Fruit fly (Drosophila melanogaster) whole organism, embryonic: Measurements from ENCODE around the gene Orct2.

Source experiments
- Atf3 ChIP-seq: fragments of 200-800 bp; sonication (Bioruptor generic); optimal IDR thresholded peaks from 3 replicates; lab custom pipeline; 2016; ENCODE audit warnings: missing biosample characterization, missing genetic modification characterization
- Awh ChIP-seq: fragments of 200-800 bp; sonication (Bioruptor generic); IDR thresholded peaks from 2 replicates; pipeline ENCODE4, ENCODE4 v1.3.6; 2022; ENCODE audit warnings: missing biosample characterization, missing genetic modification characterization
- CG11085 ChIP-seq: fragments of 200-800 bp; sonication (Bioruptor generic); IDR thresholded peaks from 2 replicates; pipeline ENCODE4 v1.3.6; 2022; ENCODE audit warnings: missing biosample characterization, missing genetic modification characterization
- CG11504 ChIP-seq: fragments of 200-800 bp; sonication (Bioruptor generic); optimal IDR thresholded peaks from 3 replicates; lab custom pipeline; 2019; ENCODE audit warnings: missing biosample characterization, mild to moderate bottlenecking, missing genetic modification characterization, moderate library complexity
- CG12104 ChIP-seq: fragments of 200-800 bp; sonication (Bioruptor generic); optimal IDR thresholded peaks from 3 replicates; lab custom pipeline; 2016; ENCODE audit warnings: missing biosample characterization, missing genetic modification characterization
- CG13624 ChIP-seq: fragments of 200-800 bp; sonication (Bioruptor generic); optimal IDR thresholded peaks from 2 replicates; lab custom pipeline; 2016; ENCODE audit warnings: missing biosample characterization, missing genetic modification characterization
- CG14667 ChIP-seq: fragments of 200-800 bp; sonication (Bioruptor generic); IDR thresholded peaks from 2 replicates; pipeline ENCODE4 v1.3.6; 2022; ENCODE audit warnings: missing biosample characterization, missing genetic modification characterization
- CG15269 ChIP-seq: fragments of 200-800 bp; sonication (Bioruptor generic); optimal IDR thresholded peaks from 2 replicates; lab custom pipeline; 2018; ENCODE audit warnings: missing biosample characterization, mild to moderate bottlenecking, missing genetic modification characterization, moderate library complexity
- CG1529 ChIP-seq: fragments of 200-800 bp; sonication (Bioruptor generic); optimal IDR thresholded peaks from 3 replicates; lab custom pipeline; 2018; ENCODE audit warnings: missing biosample characterization, missing genetic modification characterization
- CG15479 ChIP-seq: fragments of 200-800 bp; sonication (Bioruptor generic); optimal IDR thresholded peaks from 3 replicates; lab custom pipeline; 2019; ENCODE audit warnings: missing biosample characterization, mild to moderate bottlenecking, missing genetic modification characterization, moderate library complexity
- CG18764 ChIP-seq: fragments of 200-800 bp; sonication (Bioruptor generic); optimal IDR thresholded peaks from 3 replicates; lab custom pipeline; 2016; ENCODE audit warnings: missing biosample characterization, missing genetic modification characterization
- CG2120 ChIP-seq: fragments of 200-800 bp; sonication (Bioruptor generic); optimal IDR thresholded peaks from 3 replicates; lab custom pipeline; 2016; ENCODE audit warnings: missing biosample characterization, missing genetic modification characterization
- CG2129 ChIP-seq: fragments of 200-800 bp; sonication (Bioruptor generic); IDR thresholded peaks from 2 replicates; pipeline ENCODE4 v1.3.6; 2022; ENCODE audit warnings: missing biosample characterization, missing genetic modification characterization; ENCODE audit not compliant: partially characterized antibody
- CG2875 ChIP-seq: fragments of 200-800 bp; sonication (Bioruptor generic); optimal IDR thresholded peaks from 2 replicates; lab custom pipeline; 2017; ENCODE audit warnings: missing biosample characterization, mild to moderate bottlenecking, missing genetic modification characterization, missing genetic modification reagents
- CG31441 ChIP-seq: fragments of 200-800 bp; sonication (Bioruptor generic); IDR thresholded peaks from 2 replicates; pipeline ENCODE4 v1.3.6; 2022; ENCODE audit warnings: missing biosample characterization, missing genetic modification characterization
- CG34224 ChIP-seq: fragments of 200-800 bp; sonication (Bioruptor generic); IDR thresholded peaks from 3 replicates; pipeline ENCODE4 v1.3.6; 2022; ENCODE audit warnings: missing biosample characterization, missing genetic modification characterization; ENCODE audit not compliant: partially characterized antibody
- CG5180 ChIP-seq: fragments of 200-800 bp; sonication (Bioruptor generic); optimal IDR thresholded peaks from 3 replicates; lab custom pipeline; 2017; ENCODE audit warnings: missing biosample characterization, missing genetic modification characterization, mild to moderate bottlenecking, moderate library complexity, missing genetic modification reagents
- CG5245 ChIP-seq: fragments of 200-800 bp; sonication (Bioruptor generic); optimal IDR thresholded peaks from 3 replicates; lab custom pipeline; 2016; ENCODE audit warnings: missing biosample characterization, missing genetic modification characterization
- CG6272 ChIP-seq: fragments of 200-800 bp; sonication (Bioruptor generic); IDR thresholded peaks from 2 replicates; pipeline ENCODE4 v1.3.6; 2022; ENCODE audit warnings: missing biosample characterization, missing genetic modification characterization
- CG7987 ChIP-seq: fragments of 200-800 bp; sonication (Bioruptor generic); optimal IDR thresholded peaks from 2 replicates; lab custom pipeline; 2018; ENCODE audit warnings: missing biosample characterization, mild to moderate bottlenecking, missing genetic modification characterization, moderate library complexity
- CG8359 ChIP-seq: fragments of 200-800 bp; sonication (Bioruptor generic); optimal IDR thresholded peaks from 2 replicates; lab custom pipeline; 2017; ENCODE audit warnings: missing biosample characterization, mild to moderate bottlenecking, missing genetic modification characterization, borderline replicate concordance
- GATAe ChIP-seq: fragments of 200-800 bp; sonication (Bioruptor generic); conservative IDR thresholded peaks from 2 replicates; pipeline ENCODE4 v1.3.6; 2022; ENCODE audit warnings: missing biosample characterization, missing genetic modification characterization
- HHEX ChIP-seq: fragments of 200-800 bp; sonication (Bioruptor generic); optimal IDR thresholded peaks from 3 replicates; lab custom pipeline; 2017; ENCODE audit warnings: missing biosample characterization, mild to moderate bottlenecking, missing genetic modification characterization, missing genetic modification reagents
- Kr ChIP-seq: fragments of 200-800 bp; sonication (Bioruptor generic); optimal IDR thresholded peaks from 2 replicates; lab custom pipeline; 2017; ENCODE audit warnings: missing biosample characterization, mild to moderate bottlenecking, missing genetic modification characterization
- Med ChIP-seq: fragments of 200-800 bp; sonication (Bioruptor generic); peaks from one replicate; lab custom pipeline; 2016; ENCODE audit warnings: missing biosample characterization, missing genetic modification characterization, mild to moderate bottlenecking, inconsistent platforms, moderate library complexity
- Optix ChIP-seq: fragments of 200-800 bp; sonication (Bioruptor generic); IDR thresholded peaks from 3 replicates; pipeline ENCODE4 v1.3.6; 2022; ENCODE audit warnings: missing biosample characterization, missing genetic modification characterization
- Trl ChIP-seq, 3 experiments: fragments of >200 bp in 2 of 3; fragments of 200-800 bp in 1 of 3; sonication (Bioruptor generic) in 1 of 3; optimal IDR thresholded peaks; 2 replicates in 1 of 3; 3 replicates in 2 of 3; lab custom pipeline; 2016 to 2017; ENCODE audit warnings: missing biosample characterization in 1 of 3, missing genetic modification characterization in 1 of 3
- Usf ChIP-seq: fragments of 200-800 bp; sonication (Bioruptor generic); optimal IDR thresholded peaks from 2 replicates; lab custom pipeline; 2017; ENCODE audit warnings: missing genotype, missing biosample characterization, missing genetic modification characterization
- Xbp1 ChIP-seq: fragments of 200-800 bp; sonication (Bioruptor generic); optimal IDR thresholded peaks from 3 replicates; lab custom pipeline; 2016; ENCODE audit warnings: missing biosample characterization, mild to moderate bottlenecking, missing genetic modification characterization
- dmrt99B ChIP-seq: fragments of 200-800 bp; sonication (Bioruptor generic); optimal IDR thresholded peaks from 2 replicates; lab custom pipeline; 2018; ENCODE audit warnings: missing biosample characterization, mild to moderate bottlenecking, missing genetic modification characterization, moderate library complexity
- dysf ChIP-seq: fragments of 200-800 bp; sonication (Bioruptor generic); IDR thresholded peaks from 3 replicates; pipeline ENCODE4 v1.3.6; 2022; ENCODE audit warnings: missing biosample characterization, missing genetic modification characterization
- esg ChIP-seq: fragments of 200-800 bp; sonication (Bioruptor generic); conservative IDR thresholded peaks from 2 replicates; pipeline ENCODE4 v1.3.6; 2022; ENCODE audit warnings: missing biosample characterization, missing genetic modification characterization
- fru ChIP-seq: fragments of >200 bp; optimal IDR thresholded peaks from 2 replicates; lab custom pipeline; 2017
- ftz-f1 ChIP-seq: fragments of 200-800 bp; sonication (Bioruptor generic); optimal IDR thresholded peaks from 2 replicates; lab custom pipeline; 2016; ENCODE audit warnings: missing biosample characterization, missing genetic modification characterization
- gcm2 ChIP-seq: fragments of 200-800 bp; sonication (Bioruptor generic); optimal IDR thresholded peaks from 2 replicates; lab custom pipeline; 2016; ENCODE audit warnings: missing biosample characterization, missing genetic modification characterization
- grn ChIP-seq: fragments of 200-800 bp; sonication (Bioruptor generic); optimal IDR thresholded peaks from 3 replicates; lab custom pipeline; 2017; ENCODE audit warnings: missing biosample characterization, missing genetic modification characterization
- gsb ChIP-seq: fragments of 200-800 bp; sonication (Bioruptor generic); IDR thresholded peaks from 2 replicates; pipeline ENCODE4 v1.3.6; 2022; ENCODE audit warnings: missing biosample characterization, missing genetic modification characterization
- ind ChIP-seq: fragments of 200-800 bp; sonication (Bioruptor generic); optimal IDR thresholded peaks from 3 replicates; lab custom pipeline; 2016; ENCODE audit warnings: missing biosample characterization, missing genetic modification characterization
- jumu ChIP-seq: fragments of 200-800 bp; sonication (Bioruptor generic); optimal IDR thresholded peaks from 3 replicates; lab custom pipeline; 2016; ENCODE audit warnings: missing biosample characterization, missing genetic modification characterization
- odd ChIP-seq: fragments of 200-800 bp; sonication (Bioruptor generic); optimal IDR thresholded peaks from 2 replicates; lab custom pipeline; 2017; ENCODE audit warnings: missing biosample characterization, mild to moderate bottlenecking, missing genetic modification characterization
- otp ChIP-seq: fragments of 200-800 bp; sonication (Bioruptor generic); IDR thresholded peaks from 3 replicates; pipeline ENCODE4, ENCODE4 v1.3.6; 2022; ENCODE audit warnings: missing biosample characterization, missing genetic modification characterization
- pita ChIP-seq: fragments of 200-800 bp; sonication (Bioruptor generic); optimal IDR thresholded peaks from 2 replicates; lab custom pipeline; 2017; ENCODE audit warnings: missing biosample characterization, mild to moderate bottlenecking, missing genetic modification characterization
- pnt ChIP-seq: fragments of 200-800 bp; sonication (Bioruptor generic); optimal IDR thresholded peaks from 3 replicates; lab custom pipeline; 2016; ENCODE audit warnings: missing biosample characterization, missing genetic modification characterization
- repo ChIP-seq: fragments of 200-800 bp; sonication (Bioruptor generic); optimal IDR thresholded peaks from 2 replicates; lab custom pipeline; 2016; ENCODE audit warnings: missing biosample characterization, missing genetic modification characterization
- run ChIP-seq: fragments of 200-800 bp; sonication (Bioruptor generic); optimal IDR thresholded peaks from 3 replicates; lab custom pipeline; 2018; ENCODE audit warnings: missing biosample characterization, mild to moderate bottlenecking, missing genetic modification characterization
- stwl ChIP-seq: fragments of 200-800 bp; sonication (Bioruptor generic); optimal IDR thresholded peaks from 3 replicates; lab custom pipeline; 2018; ENCODE audit warnings: missing biosample characterization, mild to moderate bottlenecking, missing genetic modification characterization, moderate library complexity
- tna ChIP-seq: fragments of 200-800 bp; sonication (Bioruptor generic); IDR thresholded peaks from 2 replicates; pipeline ENCODE4 v1.3.6; 2022; ENCODE audit warnings: missing biosample characterization, missing genetic modification characterization; ENCODE audit not compliant: partially characterized antibody
- ttk ChIP-seq: fragments of 200-800 bp; sonication (Bioruptor generic); IDR thresholded peaks from 2 replicates; pipeline ENCODE4 v2.1.2; 2022; ENCODE audit warnings: missing biosample characterization, missing genetic modification characterization
- yki ChIP-seq: fragments of >200 bp; optimal IDR thresholded peaks from 3 replicates; lab custom pipeline; 2018
- zen ChIP-seq: fragments of 200-800 bp; sonication (Bioruptor generic); optimal IDR thresholded peaks from 3 replicates; lab custom pipeline; 2018; ENCODE audit warnings: missing biosample characterization, mild to moderate bottlenecking, missing genetic modification characterization, moderate library complexity

The Orct2 gene

dm6 chr3R:24289768-24290349 lies 17.0 kb downstream of the Orct2 start, which contains the start of the genes CG34290 and Uck (continued):
- TF ChIP-seq CG12104 (GFP tag; lab: Kevin White, UChicago) (peak; percentile 81), CG2129 (peak; percentile 35), HHEX (GFP tag; lab: Kevin White, UChicago) (peak; percentile 82), gsb (GFP tag; lab: Robert Waterston, UW) (peak; percentile 61), otp (GFP tag; lab: Robert Waterston, UW) (peak; percentile 89), CG7987 (GFP tag; lab: Kevin White, UChicago) (peak; percentile 96), CG13624 (GFP tag; lab: Kevin White, UChicago) (peak; percentile 86), Optix (GFP tag; lab: Robert Waterston, UW) (peak; percentile 53; the same call in 1 of the 3 replicates), ind (GFP tag; lab: Kevin White, UChicago) (peak; percentile 51), repo (GFP tag; lab: Kevin White, UChicago) (peak; percentile 60), CG15269 (tag; lab: Kevin White, UChicago) (peak; percentile 69), zen (peak; percentile 86), fru (lab: Kevin White, UChicago) (no peak), pnt (no peak), Usf (GFP tag; lab: Kevin White, UChicago) (peak; percentile 6), dysf (GFP tag; lab: Robert Waterston, UW) (peak; percentile 75; the same call in 2 of the 3 replicates), CG8359 (peak; percentile 63), Awh (GFP tag; lab: Robert Waterston, UW) (no peak), Xbp1 (GFP tag; lab: Kevin White, UChicago) (peak; percentile 76), CG15479 (no peak), Med (GFP tag; lab: Kevin White, UChicago) (peak; percentile 97), esg (no peak), CG2875 (GFP tag; lab: Kevin White, UChicago) (peak; percentile 57), jumu (GFP tag; lab: Kevin White, UChicago) (peak; percentile 13), CG5245 (GFP tag; lab: Kevin White, UChicago) (peak; percentile 48), CG31441 (GFP tag; lab: Robert Waterston, UW) (peak; percentile 79), ftz-f1 (peak; percentile 40), CG5180 (GFP tag; lab: Kevin White, UChicago) (peak; percentile 60), stwl (peak; percentile 91), CG6272 (GFP tag; lab: Robert Waterston, UW) (peak; percentile 15; the same call in 1 of the 2 replicates), run (tag; lab: Kevin White, UChicago) (no peak), grn (GFP tag; lab: Kevin White, UChicago) (peak; percentile 54), Kr (GFP tag; lab: Kevin White, UChicago) (no peak), Trl (optimal IDR thresholded peaks at IDR 0.05; lab: Kevin White, UChicago) (no peak), Trl (GFP tag; optimal IDR thresholded peaks at IDR 0.05; lab: Kevin White, UChicago) (peak; percentile 84), CG11085 (peak; percentile 59; the same call in 1 of the 2 replicates), CG2120 (GFP tag; lab: Kevin White, UChicago) (peak; percentile 61), CG34224 (GFP tag; lab: Robert Waterston, UW) (peak; percentile 82), yki (lab: Kevin White, UChicago) (no peak), ttk (peak; percentile 44), CG11504 (peak; percentile 71), GATAe (GFP tag; lab: Robert Waterston, UW) (no peak), odd (GFP tag; lab: Kevin White, UChicago) (peak; percentile 79), pita (GFP tag; lab: Kevin White, UChicago) (no peak), CG14667 (GFP tag; lab: Robert Waterston, UW) (no peak), CG1529 (GFP tag; lab: Kevin White, UChicago) (peak; percentile 52), Atf3 (GFP tag; lab: Kevin White, UChicago) (peak; percentile 25), gcm2 (GFP tag; lab: Kevin White, UChicago) (peak; percentile 9), CG18764 (peak; percentile 54), tna (GFP tag; lab: Robert Waterston, UW) (peak; percentile 43), dmrt99B (tag; lab: Kevin White, UChicago) (peak; percentile 65)
